Worm (Caenorhabditis elegans) whole organism, L1 larva: ENCODE results near the gene srg-3.

Experiments
- ceh-8 ChIP-seq: fragments of 200-800 bp; sonication (Bioruptor generic); optimal IDR thresholded peaks from 2 replicates; lab custom pipeline; 2018; ENCODE audit warnings: mild to moderate bottlenecking, missing genetic modification characterization, moderate library complexity, missing compliant biosample characterization
- ceh-82 ChIP-seq, 3 experiments: fragments of 150-350 bp in 1 of 3; sonication (generic microtip) in 2 of 3; optimal IDR thresholded peaks; 2 replicates each; lab custom pipeline; 2014 to 2017; ENCODE audit warnings: missing biosample characterization in 3 of 3, missing genetic modification characterization in 3 of 3
- egl-27 ChIP-seq, 2 experiments: fragments of 150-350 bp in 1 of 2; sonication (generic microtip); optimal IDR thresholded peaks; 3 replicates each; lab custom pipeline; 2017 to 2018; ENCODE audit warnings: missing biosample characterization in 2 of 2, missing genetic modification characterization in 2 of 2, missing genetic modification reagents in 2 of 2
- lsy-2 ChIP-seq, 2 experiments: fragments of 150-350 bp; optimal IDR thresholded peaks; 2 replicates each; lab custom pipeline; 2014; ENCODE audit warnings: missing biosample characterization in 2 of 2, missing genetic modification characterization in 2 of 2
- mdl-1 ChIP-seq, 2 experiments: fragments of 150-350 bp; optimal IDR thresholded peaks; 2 replicates each; lab custom pipeline; 2014 to 2017; ENCODE audit warnings: missing biosample characterization in 2 of 2, missing genetic modification characterization in 2 of 2, inconsistent platforms in 1 of 2
- nhr-28 ChIP-seq: fragments of 150-350 bp; optimal IDR thresholded peaks from 2 replicates; lab custom pipeline; 2014; ENCODE audit warnings: missing biosample characterization, missing genetic modification characterization
- nhr-85 ChIP-seq: sonication (generic microtip); peaks from one replicate; lab custom pipeline; 2016; ENCODE audit warnings: missing genetic modification characterization, inconsistent platforms, missing compliant biosample characterization
- sox-4 ChIP-seq: sonication (generic microtip); optimal IDR thresholded peaks from 2 replicates; lab custom pipeline; 2016; ENCODE audit warnings: missing genetic modification characterization, missing compliant biosample characterization
- unc-130 ChIP-seq: fragments of 150-350 bp; optimal IDR thresholded peaks from 2 replicates; lab custom pipeline; 2017; ENCODE audit warnings: missing biosample characterization, missing genetic modification characterization, inconsistent platforms

- TF ChIP-seq sox-4 (no peak), lsy-2 (tag; optimal IDR thresholded peaks at IDR 0.05; lab: Kevin White, UChicago) (no peak), ceh-82 (tag; optimal IDR thresholded peaks at IDR 0.05; lab: Kevin White, UChicago) (no peak), unc-130 (tag; lab: Kevin White, UChicago) (no peak), nhr-28 (tag; lab: Kevin White, UChicago) (no peak), mdl-1 (tag; optimal IDR thresholded peaks at IDR 0.05; lab: Kevin White, UChicago) (no peak), egl-27 (tag; optimal IDR thresholded peaks at IDR 0.05; lab: Kevin White, UChicago) (no peak), ceh-8 (GFP tag; lab: Kevin White, UChicago) (no peak), nhr-85 (tag; lab: Kevin White, UChicago) (no peak)
Observed at ce11 chrIII:6283024-6283423, 12.8 kb upstream of the srg-3 start.
